Fruit fly (Drosophila melanogaster): ENCODE measurements around the gene Ddrgk1.

DNA sequence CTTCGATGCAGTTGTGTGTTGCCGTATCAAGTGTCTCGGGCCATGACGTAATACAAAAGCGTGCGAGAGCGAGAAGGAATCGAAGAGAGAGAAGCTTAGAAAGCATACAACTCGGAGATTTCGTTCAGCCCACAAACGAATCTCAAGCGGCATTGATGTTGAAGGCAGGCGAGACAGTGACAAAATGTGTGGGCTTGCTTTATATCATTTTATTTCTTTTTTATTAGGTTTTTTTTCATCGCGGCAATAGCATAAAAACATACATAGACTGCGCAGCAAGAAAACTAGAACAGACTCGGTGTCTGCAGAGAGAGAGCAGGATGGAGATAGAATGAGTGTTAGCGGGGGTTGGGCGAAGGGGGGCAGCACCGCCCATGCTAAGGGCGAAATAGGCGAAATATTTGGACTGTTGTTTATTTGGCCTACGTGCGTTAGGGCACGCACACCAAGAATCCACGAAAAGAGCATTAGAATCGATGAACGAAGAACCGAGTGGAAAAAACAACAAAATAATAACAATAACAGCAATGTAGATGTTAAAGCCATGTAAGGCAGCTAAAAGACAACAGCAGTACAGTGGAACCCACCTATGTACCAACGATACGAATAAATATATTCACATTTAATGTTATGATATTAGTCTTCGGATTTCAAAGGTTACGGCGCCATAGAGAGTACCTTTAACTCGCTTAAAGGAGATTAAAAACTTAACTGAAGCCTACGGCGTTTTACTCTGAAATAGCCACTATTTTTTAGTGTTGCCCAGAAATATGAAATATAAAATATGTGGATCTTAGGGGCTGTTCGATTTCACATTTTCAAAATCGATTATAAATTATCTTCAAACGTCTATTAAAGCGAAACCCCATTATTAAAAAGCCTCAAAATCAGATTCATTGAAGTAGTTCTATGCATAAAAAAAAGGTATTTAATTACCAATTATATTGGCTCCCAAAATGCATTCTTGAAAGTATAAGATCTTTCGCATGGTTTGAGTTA lies 27.2 kb upstream of the Ddrgk1 start:
- TF ChIP-seq Smox (GFP tag; optimal IDR thresholded peaks at IDR 0.05) = no peak
- TF ChIP-seq CG6854 (GFP tag; optimal IDR thresholded peaks at IDR 0.05) = no peak
- TF ChIP-seq CG3032 (tag; optimal IDR thresholded peaks at IDR 0.05) = no peak
- no peak for TF ChIP-seq OdsH (GFP tag; optimal IDR thresholded peaks at IDR 0.05)
- no peak for TF ChIP-seq dsx (GFP tag; optimal IDR thresholded peaks at IDR 0.05; ENCODE audit: poor library complexity, severe bottlenecking)
- TF ChIP-seq svp (GFP tag) = no peak

Measured in whole organism, prepupa.